Worm (Caenorhabditis elegans) whole organism, early embryonic: ENCODE measurements around the gene hmit-1.1.

ENCODE experiments used
- B0310.2 ChIP-seq: sonication (generic microtip); optimal IDR thresholded peaks from 2 replicates; lab custom pipeline; 2016; ENCODE audit warnings: mild to moderate bottlenecking, missing genetic modification characterization, missing compliant biosample characterization
- F13C5.2 ChIP-seq: sonication (generic microtip); optimal IDR thresholded peaks from 2 replicates; lab custom pipeline; 2017; ENCODE audit warnings: mild to moderate bottlenecking, missing genetic modification characterization, inconsistent platforms, missing compliant biosample characterization
- aly-1 ChIP-seq: sonication (generic microtip); optimal IDR thresholded peaks from 2 replicates; lab custom pipeline; 2016; ENCODE audit warnings: missing genetic modification characterization, missing compliant biosample characterization
- ama-1 ChIP-seq: fragments of 150-350 bp; optimal IDR thresholded peaks from 2 replicates; lab custom pipeline; 2014
- ceh-13 ChIP-seq: fragments of 200-800 bp; sonication (Bioruptor generic); optimal IDR thresholded peaks from 2 replicates; lab custom pipeline; 2018; ENCODE audit warnings: mild to moderate bottlenecking, missing genetic modification characterization, missing compliant biosample characterization
- hmbx-1 ChIP-seq: sonication (generic microtip); optimal IDR thresholded peaks from 2 replicates; lab custom pipeline; 2016; ENCODE audit warnings: mild to moderate bottlenecking, missing genetic modification characterization, missing compliant biosample characterization
- hmg-4 ChIP-seq: fragments of 200-800 bp; sonication (Bioruptor generic); optimal IDR thresholded peaks from 2 replicates; lab custom pipeline; 2018; ENCODE audit warnings: mild to moderate bottlenecking, missing genetic modification characterization, missing compliant biosample characterization
- pes-1 ChIP-seq: fragments of 200-800 bp; sonication (Bioruptor generic); IDR thresholded peaks from 2 replicates; pipeline ENCODE4 v1.3.6; 2022; ENCODE audit warnings: missing genetic modification reagents, missing genetic modification characterization, missing compliant biosample characterization
- scrt-1 ChIP-seq: fragments of 200-800 bp; sonication (Bioruptor generic); IDR thresholded peaks from 2 replicates; pipeline ENCODE4 v1.3.6; 2022; ENCODE audit warnings: missing genetic modification characterization, missing compliant biosample characterization
- tbx-11 ChIP-seq: fragments of 200-800 bp; sonication (Bioruptor generic); IDR thresholded peaks from 2 replicates; pipeline ENCODE4 v1.3.6; 2022; ENCODE audit warnings: missing genetic modification characterization, missing compliant biosample characterization
- tbx-37 ChIP-seq: fragments of 200-800 bp; sonication (Bioruptor generic); conservative IDR thresholded peaks from 2 replicates; pipeline ENCODE4 v1.3.6; 2022; ENCODE audit warnings: missing genetic modification reagents, missing genetic modification characterization, missing compliant biosample characterization

- TF ChIP-seq hmbx-1 (tag; lab: Kevin White, UChicago) = no peak
- TF ChIP-seq ceh-13 (GFP tag; lab: Kevin White, UChicago) = no peak
- TF ChIP-seq B0310.2 (tag; lab: Kevin White, UChicago) = no peak
- no peak for TF ChIP-seq tbx-37
- TF ChIP-seq ama-1 (lab: Kevin White, UChicago) = no peak
- TF ChIP-seq pes-1 (GFP tag; lab: Robert Waterston, UW) = no peak
- TF ChIP-seq scrt-1 (GFP tag; lab: Robert Waterston, UW) = no peak
- no peak for TF ChIP-seq tbx-11 (GFP tag; lab: Robert Waterston, UW)
- no peak for TF ChIP-seq aly-1
- TF ChIP-seq F13C5.2 (tag; lab: Kevin White, UChicago) = peak; percentile 58
- TF ChIP-seq hmg-4 (GFP tag; lab: Kevin White, UChicago) = peak; percentile 33
Measured at ce11 chrV:18490284-18490832, 26.2 kb upstream of the hmit-1.1 start.
